Fruit fly (Drosophila melanogaster): ENCODE results near the gene Ugt35B1.

The Ugt35B1 gene

DNA sequence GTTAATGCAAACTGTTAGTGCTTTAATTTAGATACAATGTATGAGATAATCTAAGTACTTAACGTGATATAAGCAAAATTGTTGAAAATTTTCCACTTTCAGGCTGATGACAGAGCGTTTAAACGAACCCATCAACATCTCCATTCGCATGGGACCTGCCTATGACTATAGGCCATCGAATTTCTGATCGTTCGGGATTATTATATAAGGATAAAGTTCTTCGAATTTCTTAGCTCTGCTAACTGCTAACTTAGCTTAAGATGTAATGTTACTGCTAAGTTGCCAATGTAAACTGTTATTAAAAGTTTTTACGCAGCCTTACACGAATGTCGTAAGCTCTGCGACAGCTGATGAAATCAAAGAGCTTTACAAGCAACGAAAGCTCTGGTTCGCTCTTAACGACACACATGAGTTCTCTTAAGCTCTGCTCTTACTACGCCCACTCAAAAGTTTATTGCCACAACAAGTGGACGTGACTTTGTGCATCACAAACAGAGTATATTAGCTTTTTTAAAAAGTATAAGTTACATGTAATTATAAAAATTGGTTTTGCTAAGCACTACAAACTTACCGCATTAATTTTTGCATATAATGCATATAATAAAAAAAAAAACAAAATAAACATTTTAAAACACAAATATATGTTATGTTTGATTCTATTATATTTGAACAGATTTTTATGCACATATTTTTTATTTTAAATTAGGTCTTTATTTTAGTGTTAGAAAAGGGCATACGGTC is 26.8 kb upstream of the Ugt35B1 start:
- TF ChIP-seq insv (optimal IDR thresholded peaks at IDR 0.05) (no peak), Myc (optimal IDR thresholded peaks at IDR 0.05) (no peak), psq (optimal IDR thresholded peaks at IDR 0.05) (no peak), Sin3A (optimal IDR thresholded peaks at IDR 0.05) (no peak), h (optimal IDR thresholded peaks at IDR 0.05) (no peak), ttk (optimal IDR thresholded peaks at IDR 0.05) (no peak)

- TF ChIP-seq ttk (optimal IDR thresholded peaks at IDR 0.05) = no peak
- TF ChIP-seq Sin3A (optimal IDR thresholded peaks at IDR 0.05) = no peak
- no peak for TF ChIP-seq h (optimal IDR thresholded peaks at IDR 0.05)
- no peak for TF ChIP-seq psq (optimal IDR thresholded peaks at IDR 0.05)
- TF ChIP-seq insv (optimal IDR thresholded peaks at IDR 0.05) = no peak
- TF ChIP-seq Myc (optimal IDR thresholded peaks at IDR 0.05) = no peak
These were observed 25.7 kb upstream of the Ugt35B1 start, which contains the start of gene CG18577 for dm6 chr3R:11195792-11196191. TSS of gene CG18577 (plus strand) at chr3R:11196092.

DNA sequence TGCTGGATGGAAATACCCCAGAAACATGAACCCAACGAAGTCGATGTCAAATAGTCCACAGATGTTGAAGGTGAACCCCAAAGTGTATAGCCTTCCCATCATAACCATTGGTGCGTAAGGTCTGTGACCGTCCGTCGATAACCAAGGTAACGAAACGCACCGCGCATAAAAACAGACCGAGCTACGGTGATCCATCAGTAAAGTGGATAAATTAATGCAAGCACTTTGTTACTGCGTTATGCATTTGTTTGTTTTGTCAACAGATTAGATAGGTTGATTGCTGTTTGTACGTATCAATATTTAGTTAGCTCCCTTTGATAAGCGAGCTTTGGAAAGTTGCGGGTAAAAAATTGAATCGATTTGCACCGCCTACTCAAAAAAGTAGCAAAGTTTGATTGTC is 8.3 kb upstream of the Ugt35B1 start:
- TF ChIP-seq Myc (optimal IDR thresholded peaks at IDR 0.05) = no peak
- no peak for TF ChIP-seq psq (optimal IDR thresholded peaks at IDR 0.05)
- no peak for TF ChIP-seq h (optimal IDR thresholded peaks at IDR 0.05)
- no peak for TF ChIP-seq Sin3A (optimal IDR thresholded peaks at IDR 0.05)
- TF ChIP-seq ttk (optimal IDR thresholded peaks at IDR 0.05) = no peak
- no peak for TF ChIP-seq insv (optimal IDR thresholded peaks at IDR 0.05)

- TF ChIP-seq ttk (optimal IDR thresholded peaks at IDR 0.05) (no peak), Sin3A (optimal IDR thresholded peaks at IDR 0.05) (no peak), Myc (optimal IDR thresholded peaks at IDR 0.05) (no peak), psq (optimal IDR thresholded peaks at IDR 0.05) (no peak), insv (optimal IDR thresholded peaks at IDR 0.05) (no peak), h (optimal IDR thresholded peaks at IDR 0.05) (no peak)
These were observed 7.5 kb upstream of the Ugt35B1 start for dm6 chr3R:11177579-11177978.

- TF ChIP-seq insv (optimal IDR thresholded peaks at IDR 0.05) (no peak), h (optimal IDR thresholded peaks at IDR 0.05) (no peak), psq (optimal IDR thresholded peaks at IDR 0.05) (no peak), ttk (optimal IDR thresholded peaks at IDR 0.05) (no peak), Myc (optimal IDR thresholded peaks at IDR 0.05) (no peak), Sin3A (optimal IDR thresholded peaks at IDR 0.05) (no peak)
These were observed 5.7 kb upstream of the Ugt35B1 start for dm6 chr3R:11175777-11176176.

- no peak for TF ChIP-seq Sin3A (optimal IDR thresholded peaks at IDR 0.05)
- no peak for TF ChIP-seq ttk (optimal IDR thresholded peaks at IDR 0.05)
- TF ChIP-seq insv (optimal IDR thresholded peaks at IDR 0.05) = no peak
- TF ChIP-seq h (optimal IDR thresholded peaks at IDR 0.05) = no peak
- TF ChIP-seq psq (optimal IDR thresholded peaks at IDR 0.05) = no peak
- no peak for TF ChIP-seq Myc (optimal IDR thresholded peaks at IDR 0.05)
These were observed 5.3 kb upstream of the Ugt35B1 start, which contains the start of the genes Ugt304A1 and Ugt303A1 for dm6 chr3R:11175308-11175707. TSS of gene Ugt304A1 (minus strand) at chr3R:11175408. TSS of gene Ugt303A1 (plus strand) at chr3R:11175529.

DNA sequence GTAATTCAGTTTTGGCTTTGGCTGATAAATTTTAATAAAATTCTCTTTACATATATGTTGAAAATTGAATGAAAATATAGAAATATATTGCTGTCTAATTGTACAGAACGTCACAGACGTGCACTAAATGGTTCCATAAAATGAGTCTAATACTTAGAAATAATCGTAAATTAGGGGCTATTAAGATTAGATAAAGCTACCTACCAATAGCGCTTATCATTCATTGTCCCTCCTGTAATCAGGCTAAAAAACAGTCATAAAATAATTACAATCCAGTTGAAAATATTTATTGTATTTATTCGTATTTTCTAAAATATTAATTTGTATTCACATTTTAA is 3.1 kb upstream of the Ugt35B1 start:
- TF ChIP-seq Sin3A (optimal IDR thresholded peaks at IDR 0.05) (no peak), psq (optimal IDR thresholded peaks at IDR 0.05) (no peak), h (optimal IDR thresholded peaks at IDR 0.05) (no peak), ttk (optimal IDR thresholded peaks at IDR 0.05) (no peak), insv (optimal IDR thresholded peaks at IDR 0.05) (no peak), Myc (optimal IDR thresholded peaks at IDR 0.05) (no peak)

DNA sequence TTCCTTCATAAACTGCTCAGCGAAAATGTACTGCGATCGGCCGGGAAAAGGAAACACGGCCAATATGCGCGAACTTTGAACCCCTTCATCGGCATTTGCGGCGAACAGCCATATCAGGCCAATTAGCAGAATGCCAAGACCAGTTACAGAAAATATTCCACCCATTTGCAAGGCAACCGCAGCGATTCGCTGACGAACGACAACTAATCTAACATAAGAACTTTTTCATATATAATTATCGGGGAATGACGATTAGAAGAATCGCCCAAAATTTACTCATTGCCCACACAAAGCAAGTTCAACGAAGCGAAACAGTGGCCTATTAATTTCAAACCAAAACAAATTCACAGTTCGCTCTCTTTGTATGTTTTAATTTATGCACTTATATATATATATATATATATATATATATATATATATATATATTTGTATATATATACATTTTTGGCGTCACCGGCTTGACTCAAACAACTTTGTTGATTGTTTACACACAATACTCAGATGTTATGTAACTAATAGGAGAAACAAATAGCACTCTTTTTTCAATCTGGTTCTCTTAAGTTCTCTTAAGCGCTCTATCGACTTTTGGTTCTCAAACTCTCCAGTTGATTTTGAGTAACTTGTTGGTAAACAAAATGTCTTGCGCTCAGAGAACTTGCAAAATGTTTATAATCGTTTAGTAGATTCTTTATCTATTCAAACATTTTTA is 2.6 kb upstream of the Ugt35B1 start, which contains the start of gene Ugt35A1:
TSS of gene Ugt35A1 (minus strand) at position 205 of the 709 bp plus-strand sequence.
- TF ChIP-seq psq (optimal IDR thresholded peaks at IDR 0.05) (no peak), h (optimal IDR thresholded peaks at IDR 0.05) (no peak), Sin3A (optimal IDR thresholded peaks at IDR 0.05) (no peak), Myc (optimal IDR thresholded peaks at IDR 0.05) (no peak), insv (optimal IDR thresholded peaks at IDR 0.05) (no peak), ttk (optimal IDR thresholded peaks at IDR 0.05) (no peak)

dm6 chr3R:11167931-11168465 is 2.0 kb downstream of the Ugt35B1 start, which contains the start of gene Ugt35E2:
TSS of gene Ugt35E2 (minus strand) at chr3R:11167981.
- TF ChIP-seq psq (optimal IDR thresholded peaks at IDR 0.05) = no peak
- TF ChIP-seq Myc (optimal IDR thresholded peaks at IDR 0.05) = no peak
- no peak for TF ChIP-seq insv (optimal IDR thresholded peaks at IDR 0.05)
- no peak for TF ChIP-seq Sin3A (optimal IDR thresholded peaks at IDR 0.05)
- TF ChIP-seq h (optimal IDR thresholded peaks at IDR 0.05) = no peak
- no peak for TF ChIP-seq ttk (optimal IDR thresholded peaks at IDR 0.05)

dm6 chr3R:11165974-11166373 is 4.1 kb downstream of the Ugt35B1 start, which contains the start of gene Ugt35E1:
TSS of gene Ugt35E1 (minus strand) at chr3R:11166074.
- no peak for TF ChIP-seq insv (optimal IDR thresholded peaks at IDR 0.05)
- no peak for TF ChIP-seq Myc (optimal IDR thresholded peaks at IDR 0.05)
- no peak for TF ChIP-seq psq (optimal IDR thresholded peaks at IDR 0.05)
- no peak for TF ChIP-seq h (optimal IDR thresholded peaks at IDR 0.05)
- no peak for TF ChIP-seq Sin3A (optimal IDR thresholded peaks at IDR 0.05)
- no peak for TF ChIP-seq ttk (optimal IDR thresholded peaks at IDR 0.05)

dm6 chr3R:11160907-11161306 is 9.1 kb downstream of the Ugt35B1 start, which contains the start of gene CG4757:
TSS of gene CG4757 (plus strand) at chr3R:11161207.
- TF ChIP-seq psq (optimal IDR thresholded peaks at IDR 0.05) (no peak), ttk (optimal IDR thresholded peaks at IDR 0.05) (no peak), insv (optimal IDR thresholded peaks at IDR 0.05) (no peak), h (optimal IDR thresholded peaks at IDR 0.05) (no peak), Myc (optimal IDR thresholded peaks at IDR 0.05) (no peak), Sin3A (optimal IDR thresholded peaks at IDR 0.05) (no peak)

- TF ChIP-seq psq (optimal IDR thresholded peaks at IDR 0.05) = no peak
- no peak for TF ChIP-seq Sin3A (optimal IDR thresholded peaks at IDR 0.05)
- no peak for TF ChIP-seq Myc (optimal IDR thresholded peaks at IDR 0.05)
- TF ChIP-seq h (optimal IDR thresholded peaks at IDR 0.05) = no peak
- no peak for TF ChIP-seq ttk (optimal IDR thresholded peaks at IDR 0.05)
- TF ChIP-seq insv (optimal IDR thresholded peaks at IDR 0.05) = no peak
These were observed 13.2 kb downstream of the Ugt35B1 start, which contains the start of gene Ugt302C1 for dm6 chr3R:11156858-11157257. TSS of gene Ugt302C1 (plus strand) at chr3R:11157098.
